Fruit fly (Drosophila melanogaster): ENCODE results near the gene PolE1.

Gene PolE1

dm6 chr3R:23358565-23359138 lies 10.7 kb downstream of the PolE1 start, which contains the start of gene RpS3 (continued):
- no peak for TF ChIP-seq chif (GFP tag; optimal IDR thresholded peaks at IDR 0.05)
- TF ChIP-seq lab (GFP tag; optimal IDR thresholded peaks at IDR 0.05): peak; percentile 54
- no peak for TF ChIP-seq aop (GFP tag; IDR thresholded peaks at IDR 0.05)
- TF ChIP-seq CG17802 (tag; optimal IDR thresholded peaks at IDR 0.05): no peak
- no peak for TF ChIP-seq croc (GFP tag; conservative IDR thresholded peaks at IDR 0.05)
- TF ChIP-seq Mad (GFP tag; optimal IDR thresholded peaks at IDR 0.05): no peak
- TF ChIP-seq Trl (optimal IDR thresholded peaks at IDR 0.05): no peak
- TF ChIP-seq Trl (GFP tag; optimal IDR thresholded peaks at IDR 0.05): no peak
- no peak for TF ChIP-seq CG1792 (GFP tag; optimal IDR thresholded peaks at IDR 0.05)
- TF ChIP-seq HmgZ (tag; optimal IDR thresholded peaks at IDR 0.05): no peak
- no peak for TF ChIP-seq Dbx (GFP tag; IDR thresholded peaks at IDR 0.05)
- TF ChIP-seq phol (tag; optimal IDR thresholded peaks at IDR 0.05): peak; percentile 70
- no peak for TF ChIP-seq CG5953 (GFP tag; IDR thresholded peaks at IDR 0.05)
- TF ChIP-seq sima (GFP tag; optimal IDR thresholded peaks at IDR 0.05): no peak
- no peak for TF ChIP-seq CG6254 (GFP tag; optimal IDR thresholded peaks at IDR 0.05)
- no peak for TF ChIP-seq CG7556 (GFP tag; optimal IDR thresholded peaks at IDR 0.05)
- no peak for TF ChIP-seq Oaz (GFP tag; IDR thresholded peaks at IDR 0.05)
- peak; percentile 73 for TF ChIP-seq CTCF (GFP tag; optimal IDR thresholded peaks at IDR 0.05)
- peak; percentile 46 for TF ChIP-seq stwl (tag; optimal IDR thresholded peaks at IDR 0.05)
- no peak for TF ChIP-seq Rx (GFP tag; IDR thresholded peaks at IDR 0.05)
- TF ChIP-seq HLH54F (GFP tag; optimal IDR thresholded peaks at IDR 0.05): no peak
- no peak for TF ChIP-seq CG4282 (GFP tag; optimal IDR thresholded peaks at IDR 0.05)
- no peak for TF ChIP-seq CG42726 (GFP tag; IDR thresholded peaks at IDR 0.05; ENCODE audit: partially characterized antibody)
- peak; percentile 31 for TF ChIP-seq sd (tag; optimal IDR thresholded peaks at IDR 0.05)
- TF ChIP-seq CG12155 (GFP tag; optimal IDR thresholded peaks at IDR 0.05): no peak
- TF ChIP-seq chm (GFP tag; IDR thresholded peaks at IDR 0.05): no peak
- no peak for TF ChIP-seq CG12236 (GFP tag; optimal IDR thresholded peaks at IDR 0.05)
- TF ChIP-seq CG10462 (GFP tag; optimal IDR thresholded peaks at IDR 0.05): no peak
- no peak for TF ChIP-seq Usf (GFP tag; optimal IDR thresholded peaks at IDR 0.05)
- TF ChIP-seq hth (optimal IDR thresholded peaks at IDR 0.05): no peak
- peak; percentile 14 for TF ChIP-seq CG8388 (GFP tag; optimal IDR thresholded peaks at IDR 0.05)
- TF ChIP-seq Bgb (GFP tag; IDR thresholded peaks at IDR 0.05; ENCODE audit: partially characterized antibody): no peak; the same call in 1 of the 2 replicates
- TF ChIP-seq Dll (GFP tag; IDR thresholded peaks at IDR 0.05; ENCODE audit: partially characterized antibody): 0 out of 4 replicates have a peak, but pooled peaks have one; percentile 29
- TF ChIP-seq grau (tag; optimal IDR thresholded peaks at IDR 0.05): peak; percentile 28
- TF ChIP-seq CG31224 (GFP tag; IDR thresholded peaks at IDR 0.05): no peak
- no peak for TF ChIP-seq Antp (GFP tag; optimal IDR thresholded peaks at IDR 0.05)
- TF ChIP-seq Deaf1 (tag; optimal IDR thresholded peaks at IDR 0.05): no peak
- TF ChIP-seq eve (GFP tag; optimal IDR thresholded peaks at IDR 0.05): no peak
- no peak for TF ChIP-seq Side (GFP tag; optimal IDR thresholded peaks at IDR 0.05)
- no peak for TF ChIP-seq esg (GFP tag; conservative IDR thresholded peaks at IDR 0.05)
- TF ChIP-seq dm (GFP tag; optimal IDR thresholded peaks at IDR 0.05): peak; percentile 99
- no peak for TF ChIP-seq Mrtf (GFP tag; IDR thresholded peaks at IDR 0.05)
- no peak for TF ChIP-seq eyg (GFP tag; optimal IDR thresholded peaks at IDR 0.05)
- no peak for TF ChIP-seq grn (GFP tag; optimal IDR thresholded peaks at IDR 0.05)
- TF ChIP-seq CG18011 (GFP tag; optimal IDR thresholded peaks at IDR 0.05): peak; percentile 7
- no peak for TF ChIP-seq CG10959 (GFP tag; IDR thresholded peaks at IDR 0.05)
- no peak for TF ChIP-seq schlank (tag; optimal IDR thresholded peaks at IDR 0.05)
- no peak for TF ChIP-seq dmrt11E (tag; optimal IDR thresholded peaks at IDR 0.05)
